Fruit fly (Drosophila melanogaster) whole organism, embryonic: ENCODE results near the gene sesB.

ENCODE experiments used
- Adf1 ChIP-seq: fragments of 200-800 bp; sonication (Bioruptor generic); IDR thresholded peaks from 2 replicates; pipeline ENCODE4 v1.3.6; 2022; ENCODE audit warnings: missing biosample characterization, missing genetic modification characterization
- Atf-2 ChIP-seq: fragments of 200-800 bp; sonication (Bioruptor generic); optimal IDR thresholded peaks from 2 replicates; lab custom pipeline; 2016; ENCODE audit warnings: missing biosample characterization, missing genetic modification characterization
- Bgb ChIP-seq: fragments of 200-800 bp; sonication (Bioruptor generic); IDR thresholded peaks from 2 replicates; pipeline ENCODE4 v1.3.6; 2022; ENCODE audit warnings: missing biosample characterization, missing genetic modification characterization; ENCODE audit not compliant: partially characterized antibody
- CG10543 ChIP-seq: fragments of 200-800 bp; sonication (Bioruptor generic); optimal IDR thresholded peaks from 3 replicates; lab custom pipeline; 2017; ENCODE audit warnings: missing biosample characterization, mild to moderate bottlenecking, missing genetic modification characterization, moderate library complexity
- CG11695 ChIP-seq: fragments of 200-800 bp; sonication (Bioruptor generic); IDR thresholded peaks from 3 replicates; pipeline ENCODE4 v1.3.6; 2022; ENCODE audit warnings: missing biosample characterization, missing genetic modification characterization
- CG12155 ChIP-seq: fragments of 200-800 bp; sonication (Bioruptor generic); optimal IDR thresholded peaks from 3 replicates; lab custom pipeline; 2016; ENCODE audit warnings: missing biosample characterization, missing genetic modification characterization
- CG12391 ChIP-seq: fragments of 200-800 bp; sonication (Bioruptor generic); optimal IDR thresholded peaks from 3 replicates; lab custom pipeline; 2018; ENCODE audit warnings: missing biosample characterization, mild to moderate bottlenecking, missing genetic modification characterization, moderate library complexity
- CG13296 ChIP-seq: fragments of 200-800 bp; sonication (Bioruptor generic); optimal IDR thresholded peaks from 3 replicates; lab custom pipeline; 2018; ENCODE audit warnings: missing biosample characterization, mild to moderate bottlenecking, missing genetic modification characterization
- CG13624 ChIP-seq: fragments of 200-800 bp; sonication (Bioruptor generic); optimal IDR thresholded peaks from 2 replicates; lab custom pipeline; 2016; ENCODE audit warnings: missing biosample characterization, missing genetic modification characterization
- CG13775 ChIP-seq: fragments of 200-800 bp; sonication (Bioruptor generic); optimal IDR thresholded peaks from 3 replicates; lab custom pipeline; 2017; ENCODE audit warnings: missing biosample characterization, mild to moderate bottlenecking, missing genetic modification characterization
- CG14667 ChIP-seq: fragments of 200-800 bp; sonication (Bioruptor generic); IDR thresholded peaks from 2 replicates; pipeline ENCODE4 v1.3.6; 2022; ENCODE audit warnings: missing biosample characterization, missing genetic modification characterization
- CG1647 ChIP-seq: fragments of 200-800 bp; sonication (Bioruptor generic); optimal IDR thresholded peaks from 3 replicates; lab custom pipeline; 2016; ENCODE audit warnings: missing biosample characterization, missing genetic modification characterization
- CG16815 ChIP-seq: fragments of 200-800 bp; sonication (Bioruptor generic); optimal IDR thresholded peaks from 3 replicates; lab custom pipeline; 2017; ENCODE audit warnings: missing biosample characterization, mild to moderate bottlenecking, missing genetic modification characterization
- CG2199 ChIP-seq: fragments of 200-800 bp; sonication (Bioruptor generic); IDR thresholded peaks from 3 replicates; pipeline ENCODE4 v1.3.6; 2022; ENCODE audit warnings: missing biosample characterization, missing genetic modification characterization
- CG31388 ChIP-seq: fragments of 200-800 bp; sonication (Bioruptor generic); optimal IDR thresholded peaks from 2 replicates; lab custom pipeline; 2016; ENCODE audit warnings: missing biosample characterization, missing genetic modification characterization
- CG32772 ChIP-seq: fragments of 200-800 bp; sonication (Bioruptor generic); IDR thresholded peaks from 2 replicates; pipeline ENCODE4 v1.3.6; 2022; ENCODE audit warnings: missing biosample characterization, missing genetic modification characterization
- CG3847 ChIP-seq: fragments of 200-800 bp; sonication (Bioruptor generic); IDR thresholded peaks from 2 replicates; pipeline ENCODE4 v1.3.6; 2022; ENCODE audit warnings: missing biosample characterization, missing genetic modification characterization
- CG3995 ChIP-seq: fragments of 200-800 bp; sonication (Bioruptor generic); optimal IDR thresholded peaks from 3 replicates; lab custom pipeline; 2016; ENCODE audit warnings: missing biosample characterization, missing genetic modification characterization
- CG8290 ChIP-seq, 3 experiments: fragments of 200-800 bp; sonication (Bioruptor generic); optimal IDR thresholded peaks; 2 replicates each; lab custom pipeline; 2016 to 2019; ENCODE audit warnings: missing biosample characterization in 3 of 3, missing genetic modification characterization in 3 of 3, mild to moderate bottlenecking in 2 of 3, moderate library complexity in 1 of 3
- CG8765 ChIP-seq: fragments of 200-800 bp; sonication (Bioruptor generic); IDR thresholded peaks from 2 replicates; pipeline ENCODE4 v1.3.6; 2022; ENCODE audit warnings: missing biosample characterization, missing genetic modification characterization
- Deaf1 ChIP-seq: fragments of 200-800 bp; optimal IDR thresholded peaks from 3 replicates; lab custom pipeline; 2019; ENCODE audit warnings: missing biosample characterization, mild to moderate bottlenecking, missing genetic modification characterization, moderate library complexity
- Dfd ChIP-seq, 2 experiments: fragments of >200 bp; optimal IDR thresholded peaks; 2 replicates each; lab custom pipeline; 2017; ENCODE audit warnings: missing biosample characterization in 2 of 2, missing genetic modification characterization in 2 of 2
- Dp ChIP-seq: fragments of 200-800 bp; sonication (Bioruptor generic); optimal IDR thresholded peaks from 2 replicates; lab custom pipeline; 2018; ENCODE audit warnings: missing biosample characterization, mild to moderate bottlenecking, missing genetic modification characterization, moderate library complexity
- Ets65A ChIP-seq: fragments of 200-800 bp; sonication (Bioruptor generic); peaks from one replicate; lab custom pipeline; 2016; ENCODE audit warnings: missing biosample characterization, missing genetic modification characterization
- Hand ChIP-seq: fragments of 200-800 bp; sonication (Bioruptor generic); optimal IDR thresholded peaks from 2 replicates; lab custom pipeline; 2017; ENCODE audit warnings: mild to moderate bottlenecking, missing biosample characterization, missing genetic modification reagents, missing genetic modification characterization
- Kr ChIP-seq: fragments of 200-800 bp; sonication (Bioruptor generic); optimal IDR thresholded peaks from 2 replicates; lab custom pipeline; 2017; ENCODE audit warnings: missing biosample characterization, mild to moderate bottlenecking, missing genetic modification characterization
- Max ChIP-seq: fragments of 200-800 bp; sonication (Bioruptor generic); optimal IDR thresholded peaks from 2 replicates; lab custom pipeline; 2016; ENCODE audit warnings: missing biosample characterization, mild to moderate bottlenecking, missing genetic modification characterization
- Mes4 ChIP-seq: fragments of 200-800 bp; sonication (Bioruptor generic); optimal IDR thresholded peaks from 2 replicates; lab custom pipeline; 2016; ENCODE audit warnings: missing biosample characterization, missing genetic modification characterization
- NK7.1 ChIP-seq: fragments of 200-800 bp; sonication (Bioruptor generic); optimal IDR thresholded peaks from 3 replicates; lab custom pipeline; 2016; ENCODE audit warnings: missing biosample characterization, missing genetic modification characterization
- Ptx1 ChIP-seq: fragments of 200-800 bp; sonication (Bioruptor generic); IDR thresholded peaks from 2 replicates; pipeline ENCODE4 v1.3.6; 2022; ENCODE audit warnings: missing biosample characterization, missing genetic modification characterization
- Rfx ChIP-seq: fragments of 200-800 bp; sonication (Bioruptor generic); IDR thresholded peaks from 2 replicates; pipeline ENCODE4 v1.3.6; 2022; ENCODE audit warnings: missing biosample characterization, missing genetic modification characterization
- Sox100B ChIP-seq: fragments of 200-800 bp; sonication (Bioruptor generic); optimal IDR thresholded peaks from 3 replicates; lab custom pipeline; 2018; ENCODE audit warnings: missing biosample characterization, mild to moderate bottlenecking, missing genetic modification characterization
- Tbp ChIP-seq: fragments of >200 bp; optimal IDR thresholded peaks from 2 replicates; lab custom pipeline; 2018; ENCODE audit warnings: missing biosample characterization, missing genetic modification characterization
- caup ChIP-seq: fragments of 200-800 bp; sonication (Bioruptor generic); optimal IDR thresholded peaks from 3 replicates; lab custom pipeline; 2017; ENCODE audit warnings: missing biosample characterization, mild to moderate bottlenecking, missing genetic modification characterization, moderate library complexity; ENCODE audit not compliant: severe bottlenecking
- cwo ChIP-seq: fragments of 200-800 bp; sonication (Bioruptor generic); optimal IDR thresholded peaks from 3 replicates; lab custom pipeline; 2017; ENCODE audit warnings: missing biosample characterization, missing genetic modification characterization, mild to moderate bottlenecking, moderate library complexity, missing genetic modification reagents
- ems ChIP-seq: fragments of 200-800 bp; sonication (Bioruptor generic); optimal IDR thresholded peaks from 3 replicates; lab custom pipeline; 2016; ENCODE audit warnings: missing biosample characterization, missing genetic modification characterization
- ewg ChIP-seq: fragments of 200-800 bp; sonication (Bioruptor generic); optimal IDR thresholded peaks from 3 replicates; lab custom pipeline; 2017; ENCODE audit warnings: mild to moderate bottlenecking, missing biosample characterization, missing genetic modification reagents, missing genetic modification characterization
- gcm2 ChIP-seq: fragments of 200-800 bp; sonication (Bioruptor generic); optimal IDR thresholded peaks from 2 replicates; lab custom pipeline; 2016; ENCODE audit warnings: missing biosample characterization, missing genetic modification characterization
- lbe ChIP-seq: fragments of 200-800 bp; sonication (Bioruptor generic); optimal IDR thresholded peaks from 2 replicates; lab custom pipeline; 2016; ENCODE audit warnings: missing biosample characterization, mild to moderate bottlenecking, missing genetic modification characterization
- lov ChIP-seq, 2 experiments: fragments of 200-800 bp in 1 of 2; fragments of >200 bp in 1 of 2; sonication (Bioruptor generic) in 1 of 2; IDR thresholded peaks in 1 of 2; optimal IDR thresholded peaks in 1 of 2; 2 replicates in 1 of 2; 3 replicates in 1 of 2; pipeline versions ENCODE4 v1.3.6 to Lab custom; 2017 to 2022; ENCODE audit warnings: missing biosample characterization in 1 of 2, missing genetic modification characterization in 1 of 2
- pb ChIP-seq: fragments of 200-800 bp; sonication (Bioruptor generic); optimal IDR thresholded peaks from 3 replicates; lab custom pipeline; 2016; ENCODE audit warnings: missing biosample characterization, missing genetic modification characterization
- peb ChIP-seq: fragments of 200-800 bp; sonication (Bioruptor generic); IDR thresholded peaks from 2 replicates; pipeline ENCODE4 v1.3.6; 2022; ENCODE audit warnings: missing biosample characterization, missing genetic modification characterization
- pita ChIP-seq: fragments of 200-800 bp; sonication (Bioruptor generic); optimal IDR thresholded peaks from 2 replicates; lab custom pipeline; 2017; ENCODE audit warnings: missing biosample characterization, mild to moderate bottlenecking, missing genetic modification characterization
- pros ChIP-seq: fragments of 200-800 bp; sonication (Bioruptor generic); optimal IDR thresholded peaks from 3 replicates; lab custom pipeline; 2019; ENCODE audit warnings: missing biosample characterization, mild to moderate bottlenecking, missing genetic modification characterization, moderate library complexity
- sd ChIP-seq: fragments of 200-800 bp; sonication (Bioruptor generic); optimal IDR thresholded peaks from 3 replicates; lab custom pipeline; 2018; ENCODE audit warnings: missing biosample characterization, mild to moderate bottlenecking, missing genetic modification characterization, moderate library complexity
- sqz ChIP-seq: fragments of 200-800 bp; sonication (Bioruptor generic); optimal IDR thresholded peaks from 3 replicates; lab custom pipeline; 2018; ENCODE audit warnings: missing biosample characterization, mild to moderate bottlenecking, missing genetic modification characterization
- tap ChIP-seq: fragments of 200-800 bp; optimal IDR thresholded peaks from 3 replicates; lab custom pipeline; 2019; ENCODE audit warnings: missing biosample characterization, mild to moderate bottlenecking, missing genetic modification characterization, moderate library complexity
- tup ChIP-seq: fragments of 200-800 bp; sonication (Bioruptor generic); optimal IDR thresholded peaks from 2 replicates; lab custom pipeline; 2016; ENCODE audit warnings: missing biosample characterization, mild to moderate bottlenecking, missing genetic modification characterization, moderate library complexity
- unpg ChIP-seq: fragments of 200-800 bp; sonication (Bioruptor generic); optimal IDR thresholded peaks from 3 replicates; lab custom pipeline; 2018; ENCODE audit warnings: missing biosample characterization, mild to moderate bottlenecking, missing genetic modification characterization, moderate library complexity
- zfh1 ChIP-seq: fragments of 200-800 bp; sonication (Bioruptor generic); IDR thresholded peaks from 3 replicates; pipeline ENCODE4 v1.3.6; 2022; ENCODE audit warnings: missing biosample characterization, missing genetic modification characterization

Gene sesB

dm6 chrX:10744315-10744767, 42.4 kb downstream of the sesB start, which contains the start of gene ras (continued):
- TF ChIP-seq Hand (GFP tag; lab: Kevin White, UChicago) (no peak), Ets65A (GFP tag; lab: Kevin White, UChicago) (no peak), CG13775 (GFP tag; lab: Kevin White, UChicago) (no peak), tup (GFP tag; lab: Kevin White, UChicago) (no peak), gcm2 (GFP tag; lab: Kevin White, UChicago) (no peak), pita (GFP tag; lab: Kevin White, UChicago) (no peak), Kr (GFP tag; lab: Kevin White, UChicago) (peak; percentile 5), lbe (GFP tag; lab: Kevin White, UChicago) (no peak), Sox100B (GFP tag; lab: Kevin White, UChicago) (no peak), CG16815 (GFP tag; lab: Kevin White, UChicago) (no peak), CG3847 (GFP tag; lab: Robert Waterston, UW) (no peak), ewg (GFP tag; lab: Kevin White, UChicago) (no peak), Mes4 (GFP tag; lab: Kevin White, UChicago) (no peak), CG13624 (GFP tag; lab: Kevin White, UChicago) (no peak), Ptx1 (GFP tag; lab: Robert Waterston, UW) (no peak), sd (peak; percentile 9), Dfd (GFP tag; optimal IDR thresholded peaks at IDR 0.05; lab: Kevin White, UChicago) (no peak), CG12155 (GFP tag; lab: Kevin White, UChicago) (no peak), CG1647 (GFP tag; lab: Kevin White, UChicago) (no peak), Rfx (GFP tag; lab: Robert Waterston, UW) (no peak), CG3995 (GFP tag; lab: Kevin White, UChicago) (no peak), pros (GFP tag; lab: Kevin White, UChicago) (peak; percentile 83), Dp (no peak), CG31388 (no peak), tap (tag; lab: Kevin White, UChicago) (no peak), CG10543 (GFP tag; lab: Kevin White, UChicago) (peak; percentile 46), pb (GFP tag; lab: Kevin White, UChicago) (peak; percentile 23), CG2199 (GFP tag; lab: Robert Waterston, UW) (no peak), ems (GFP tag; lab: Kevin White, UChicago) (no peak), zfh1 (GFP tag; lab: Robert Waterston, UW) (no peak), CG12391 (tag; lab: Kevin White, UChicago) (no peak), cwo (no peak), unpg (GFP tag; lab: Kevin White, UChicago) (no peak), CG14667 (no peak), CG8290 (GFP tag; optimal IDR thresholded peaks at IDR 0.05; lab: Kevin White, UChicago) (no peak), CG8290 (tag; optimal IDR thresholded peaks at IDR 0.05; lab: Kevin White, UChicago) (peak in 1 of 2 experiments; percentile 38), Adf1 (GFP tag; lab: Robert Waterston, UW) (no peak; the same call in 1 of the 2 replicates), lov (optimal IDR thresholded peaks at IDR 0.05; lab: Kevin White, UChicago) (no peak), lov (GFP tag; IDR thresholded peaks at IDR 0.05; lab: Robert Waterston, UW) (peak; percentile 58; the same call in 2 of the 3 replicates), CG11695 (GFP tag; lab: Robert Waterston, UW) (no peak), Atf-2 (GFP tag; lab: Kevin White, UChicago) (no peak), Max (GFP tag; lab: Kevin White, UChicago) (no peak), sqz (GFP tag; lab: Kevin White, UChicago) (no peak), CG13296 (GFP tag; lab: Kevin White, UChicago) (no peak), Bgb (0 out of 2 replicates have a peak, but pooled peaks have one; percentile 16), NK7.1 (GFP tag; lab: Kevin White, UChicago) (no peak), CG8765 (GFP tag; lab: Robert Waterston, UW) (no peak), caup (GFP tag; lab: Kevin White, UChicago) (no peak), Deaf1 (peak; percentile 70), Tbp (GFP tag; lab: Kevin White, UChicago) (no peak), CG32772 (GFP tag; lab: Robert Waterston, UW) (no peak), peb (GFP tag; lab: Robert Waterston, UW) (no peak)
